Worm (Caenorhabditis elegans): ENCODE results near the gene srw-133.

Gene srw-133

ce11 chrV:4063559-4064164 lies 50.9 kb downstream of the srw-133 start:
- TF ChIP-seq lsy-2 (tag; optimal IDR thresholded peaks at IDR 0.05): peak; percentile 86

Measured in whole organism, mixed stage, embryonic.